Fruit fly (Drosophila melanogaster): ENCODE results near the gene pll.

pll gene

DNA sequence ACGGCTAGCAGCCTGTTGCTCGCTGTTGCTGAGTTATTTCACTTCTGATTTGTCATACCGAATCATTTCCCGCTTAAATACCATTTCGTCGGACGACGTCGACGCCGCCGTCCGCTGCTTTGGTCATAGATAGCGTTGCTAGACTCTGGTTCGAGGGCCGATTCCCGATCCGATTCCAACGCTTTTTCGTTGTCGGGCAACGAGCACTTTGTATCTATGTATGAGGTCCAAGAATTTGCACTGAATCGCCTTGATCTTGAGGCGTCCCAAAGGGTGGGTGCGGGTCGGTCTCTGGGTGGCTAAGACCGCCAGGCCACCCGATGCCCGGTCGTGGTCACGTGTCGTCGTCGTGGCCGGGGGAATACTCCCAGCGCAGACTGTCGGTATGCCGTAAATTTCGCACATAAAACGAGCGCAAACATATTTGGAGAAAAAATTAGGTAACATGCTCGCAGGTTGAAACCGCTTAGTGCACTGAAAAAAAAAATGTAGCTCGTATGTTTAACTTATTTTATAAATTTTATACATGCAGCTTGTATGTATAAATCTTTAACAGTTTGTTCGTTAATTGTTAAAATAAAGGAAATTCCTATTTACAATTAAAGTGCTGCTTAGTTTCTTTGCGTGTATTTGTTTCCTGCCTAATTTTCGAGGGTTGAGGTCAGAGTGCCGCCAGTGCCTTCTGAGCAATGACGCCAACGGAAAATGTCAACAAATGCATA is 39.3 kb upstream of the pll start, which contains the start of gene CG3348 (continued):
- no peak for TF ChIP-seq insv (GFP tag; optimal IDR thresholded peaks at IDR 0.05)
- TF ChIP-seq CG31388 (GFP tag; optimal IDR thresholded peaks at IDR 0.05), result no peak
- peak; percentile 77 for TF ChIP-seq CG12104 (GFP tag; optimal IDR thresholded peaks at IDR 0.05)
- peak; percentile 87 for TF ChIP-seq CG2678 (tag; optimal IDR thresholded peaks at IDR 0.05)
- peak; percentile 15 for TF ChIP-seq CG4328 (GFP tag; optimal IDR thresholded peaks at IDR 0.05)
- TF ChIP-seq CG13624 (GFP tag; optimal IDR thresholded peaks at IDR 0.05), result peak; percentile 82
- peak; percentile 29; the same call in 1 of the 3 replicates for TF ChIP-seq otp (GFP tag; IDR thresholded peaks at IDR 0.05)
- no peak for TF ChIP-seq luna (GFP tag; optimal IDR thresholded peaks at IDR 0.05)
- peak; percentile 80 for TF ChIP-seq PHDP (tag; optimal IDR thresholded peaks at IDR 0.05)
- no peak for TF ChIP-seq CG33557 (GFP tag; optimal IDR thresholded peaks at IDR 0.05)
- peak; percentile 4 for TF ChIP-seq chn (GFP tag; optimal IDR thresholded peaks at IDR 0.05)
- TF ChIP-seq CG6689 (GFP tag; IDR thresholded peaks at IDR 0.05), result peak; percentile 59
- TF ChIP-seq Aef1 (GFP tag; IDR thresholded peaks at IDR 0.05), result peak; percentile 75
- peak; percentile 73 for TF ChIP-seq CG12155 (GFP tag; optimal IDR thresholded peaks at IDR 0.05)
- TF ChIP-seq cato (GFP tag; optimal IDR thresholded peaks at IDR 0.05; ENCODE audit: borderline replicate concordance), result no peak
- no peak for TF ChIP-seq CG42726 (GFP tag; IDR thresholded peaks at IDR 0.05; ENCODE audit: partially characterized antibody)
- peak; percentile 67 for TF ChIP-seq phol (tag; optimal IDR thresholded peaks at IDR 0.05)
- 0 out of 2 replicates have a peak, but pooled peaks have one; percentile 16 for TF ChIP-seq wor (GFP tag; IDR thresholded peaks at IDR 0.05)
- TF ChIP-seq CG6654 (GFP tag; optimal IDR thresholded peaks at IDR 0.05), result peak; percentile 48
- peak; percentile 83 for TF ChIP-seq CG31224 (GFP tag; IDR thresholded peaks at IDR 0.05)
- peak; percentile 58 for TF ChIP-seq Deaf1 (tag; optimal IDR thresholded peaks at IDR 0.05)
- TF ChIP-seq Atf3 (GFP tag; optimal IDR thresholded peaks at IDR 0.05), result no peak
- peak; percentile 65 for TF ChIP-seq CG10209 (GFP tag; optimal IDR thresholded peaks at IDR 0.05)
- peak; percentile 72 for TF ChIP-seq CG7556 (GFP tag; optimal IDR thresholded peaks at IDR 0.05)
- TF ChIP-seq amos (GFP tag; IDR thresholded peaks at IDR 0.05; ENCODE audit: partially characterized antibody), result no peak
- peak; percentile 86 for TF ChIP-seq Meics (GFP tag; optimal IDR thresholded peaks at IDR 0.05)
- no peak for TF ChIP-seq CG8478 (optimal IDR thresholded peaks at IDR 0.05)
- TF ChIP-seq CG16863 (GFP tag; optimal IDR thresholded peaks at IDR 0.05), result peak; percentile 32
- TF ChIP-seq maf-S (GFP tag; optimal IDR thresholded peaks at IDR 0.05), result no peak
- no peak for TF ChIP-seq Hr39 (optimal IDR thresholded peaks at IDR 0.05)
- TF ChIP-seq CG7372 (GFP tag; IDR thresholded peaks at IDR 0.05), result peak; percentile 58
- TF ChIP-seq org-1 (GFP tag; optimal IDR thresholded peaks at IDR 0.05), result peak; percentile 36
- no peak for TF ChIP-seq BEAF-32 (GFP tag; optimal IDR thresholded peaks at IDR 0.05)
- peak; percentile 61 for TF ChIP-seq CG12769 (tag; optimal IDR thresholded peaks at IDR 0.05)
- no peak for TF ChIP-seq HLHmδ (GFP tag; optimal IDR thresholded peaks at IDR 0.05)
- TF ChIP-seq kni (GFP tag; optimal IDR thresholded peaks at IDR 0.05), result no peak
- no peak for TF ChIP-seq Dll (GFP tag; IDR thresholded peaks at IDR 0.05; ENCODE audit: partially characterized antibody)
- peak; percentile 88 for TF ChIP-seq zfh2 (GFP tag; optimal IDR thresholded peaks at IDR 0.05)
- TF ChIP-seq gsb (GFP tag; IDR thresholded peaks at IDR 0.05), result no peak
- TF ChIP-seq Hsf (GFP tag; optimal IDR thresholded peaks at IDR 0.05), result peak; percentile 71
- peak; percentile 8 for TF ChIP-seq jumu (GFP tag; optimal IDR thresholded peaks at IDR 0.05)
- peak; percentile 40 for TF ChIP-seq Bdp1 (GFP tag; optimal IDR thresholded peaks at IDR 0.05)
- no peak for TF ChIP-seq CG30020 (tag; optimal IDR thresholded peaks at IDR 0.05)
- TF ChIP-seq Oli (tag; optimal IDR thresholded peaks at IDR 0.05), result peak; percentile 48
- peak; percentile 66 for TF ChIP-seq CG11085 (GFP tag; IDR thresholded peaks at IDR 0.05)
- TF ChIP-seq vfl (GFP tag; optimal IDR thresholded peaks at IDR 0.05), result peak; percentile 66
- TF ChIP-seq CG10274 (GFP tag; optimal IDR thresholded peaks at IDR 0.05), result peak; percentile 56
- no peak for TF ChIP-seq ac (GFP tag; optimal IDR thresholded peaks at IDR 0.05)
- TF ChIP-seq eve (GFP tag; optimal IDR thresholded peaks at IDR 0.05), result no peak
- TF ChIP-seq Sry-β (GFP tag; optimal IDR thresholded peaks at IDR 0.05), result no peak

Measured in whole organism, embryonic.